Worm (Caenorhabditis elegans): ENCODE data around the gene R74.7.
A peak's percentile ranks its signal among the peaks of the same experiment; 100 is the strongest.

Gene R74.7

ce11 chrIII:4194349-4195110 lies 9.7 kb upstream of the R74.7 start:
- TF ChIP-seq T22C8.4 (GFP tag; IDR thresholded peaks at IDR 0.05) (no peak), ztf-23 (GFP tag; IDR thresholded peaks at IDR 0.05) (no peak), klf-2 (GFP tag; conservative IDR thresholded peaks at IDR 0.05) (no peak), ztf-29 (GFP tag; IDR thresholded peaks at IDR 0.05) (no peak), flt-1 (GFP tag; IDR thresholded peaks at IDR 0.05) (no peak), cog-1 (tag; optimal IDR thresholded peaks at IDR 0.05) (no peak), med-1 (GFP tag; optimal IDR thresholded peaks at IDR 0.05; ENCODE audit: insufficient read depth) (no peak), tab-1 (GFP tag; IDR thresholded peaks at IDR 0.05) (no peak), ref-1 (GFP tag; conservative IDR thresholded peaks at IDR 0.05) (no peak)

ce11 chrIII:4195306-4196008 lies 8.8 kb upstream of the R74.7 start:
- no peak for TF ChIP-seq cog-1 (tag; optimal IDR thresholded peaks at IDR 0.05)
- no peak for TF ChIP-seq ztf-29 (GFP tag; IDR thresholded peaks at IDR 0.05)
- no peak for TF ChIP-seq ref-1 (GFP tag; conservative IDR thresholded peaks at IDR 0.05)
- TF ChIP-seq klf-2 (GFP tag; conservative IDR thresholded peaks at IDR 0.05), result no peak
- TF ChIP-seq T22C8.4 (GFP tag; IDR thresholded peaks at IDR 0.05), result no peak
- no peak for TF ChIP-seq tab-1 (GFP tag; IDR thresholded peaks at IDR 0.05)
- no peak for TF ChIP-seq ztf-23 (GFP tag; IDR thresholded peaks at IDR 0.05)
- TF ChIP-seq flt-1 (GFP tag; IDR thresholded peaks at IDR 0.05), result no peak
- no peak for TF ChIP-seq med-1 (GFP tag; optimal IDR thresholded peaks at IDR 0.05; ENCODE audit: insufficient read depth)

ce11 chrIII:4196301-4196987 lies 7.8 kb upstream of the R74.7 start:
- TF ChIP-seq flt-1 (GFP tag; IDR thresholded peaks at IDR 0.05) (no peak), ztf-23 (GFP tag; IDR thresholded peaks at IDR 0.05) (peak; percentile 75), med-1 (GFP tag; optimal IDR thresholded peaks at IDR 0.05; ENCODE audit: insufficient read depth) (no peak), cog-1 (tag; optimal IDR thresholded peaks at IDR 0.05) (peak; percentile 47)

ce11 chrIII:4196988-4197384 lies 7.2 kb upstream of the R74.7 start, which contains the start of gene asd-1:
Gene asd-1 (plus strand): TSS chrIII:4197285.
- TF ChIP-seq klf-2 (GFP tag; conservative IDR thresholded peaks at IDR 0.05) (no peak), ref-1 (GFP tag; conservative IDR thresholded peaks at IDR 0.05) (no peak), cog-1 (tag; optimal IDR thresholded peaks at IDR 0.05) (no peak), flt-1 (GFP tag; IDR thresholded peaks at IDR 0.05) (no peak), med-1 (GFP tag; optimal IDR thresholded peaks at IDR 0.05; ENCODE audit: insufficient read depth) (no peak)

ce11 chrIII:4204964-4205363 lies 735 bp downstream of the R74.7 start:
- TF ChIP-seq tab-1 (GFP tag; IDR thresholded peaks at IDR 0.05), result no peak
- no peak for TF ChIP-seq med-1 (GFP tag; optimal IDR thresholded peaks at IDR 0.05; ENCODE audit: insufficient read depth)
- no peak for TF ChIP-seq flt-1 (GFP tag; IDR thresholded peaks at IDR 0.05)
- TF ChIP-seq ztf-23 (GFP tag; IDR thresholded peaks at IDR 0.05), result no peak

- no peak for TF ChIP-seq ztf-23 (GFP tag; IDR thresholded peaks at IDR 0.05)
- TF ChIP-seq cog-1 (tag; optimal IDR thresholded peaks at IDR 0.05), result no peak
- TF ChIP-seq ztf-29 (GFP tag; IDR thresholded peaks at IDR 0.05), result no peak
- no peak for TF ChIP-seq tab-1 (GFP tag; IDR thresholded peaks at IDR 0.05)
- TF ChIP-seq klf-2 (GFP tag; conservative IDR thresholded peaks at IDR 0.05), result no peak
- TF ChIP-seq T22C8.4 (GFP tag; IDR thresholded peaks at IDR 0.05), result no peak
- no peak for TF ChIP-seq ref-1 (GFP tag; conservative IDR thresholded peaks at IDR 0.05)
- TF ChIP-seq flt-1 (GFP tag; IDR thresholded peaks at IDR 0.05), result no peak
- no peak for TF ChIP-seq med-1 (GFP tag; optimal IDR thresholded peaks at IDR 0.05; ENCODE audit: insufficient read depth)
These were observed 1.6 kb downstream of the R74.7 start, which contains the start of gene R74.8 for ce11 chrIII:4205751-4206327. Gene R74.8 (plus strand): TSS chrIII:4206277.

ce11 chrIII:4208210-4208609 lies 4.0 kb downstream of the R74.7 start:
- TF ChIP-seq tab-1 (GFP tag; IDR thresholded peaks at IDR 0.05), result no peak

- TF ChIP-seq ztf-23 (GFP tag; IDR thresholded peaks at IDR 0.05), result no peak
- no peak for TF ChIP-seq T22C8.4 (GFP tag; IDR thresholded peaks at IDR 0.05)
- no peak for TF ChIP-seq ztf-29 (GFP tag; IDR thresholded peaks at IDR 0.05)
- no peak for TF ChIP-seq ref-1 (GFP tag; conservative IDR thresholded peaks at IDR 0.05)
- TF ChIP-seq flt-1 (GFP tag; IDR thresholded peaks at IDR 0.05), result no peak
- no peak for TF ChIP-seq tab-1 (GFP tag; IDR thresholded peaks at IDR 0.05)
These were observed 5.0 kb downstream of the R74.7 start, which contains the start of gene phlp-2 for ce11 chrIII:4209188-4209587. Gene phlp-2 (plus strand): TSS chrIII:4209488.

- TF ChIP-seq tab-1 (GFP tag; IDR thresholded peaks at IDR 0.05) (no peak), klf-2 (GFP tag; conservative IDR thresholded peaks at IDR 0.05) (no peak), cog-1 (tag; optimal IDR thresholded peaks at IDR 0.05) (no peak), flt-1 (GFP tag; IDR thresholded peaks at IDR 0.05) (no peak), T22C8.4 (GFP tag; IDR thresholded peaks at IDR 0.05) (no peak), ztf-23 (GFP tag; IDR thresholded peaks at IDR 0.05) (no peak), ztf-29 (GFP tag; IDR thresholded peaks at IDR 0.05) (no peak), med-1 (GFP tag; optimal IDR thresholded peaks at IDR 0.05; ENCODE audit: insufficient read depth) (no peak), ref-1 (GFP tag; conservative IDR thresholded peaks at IDR 0.05) (no peak)
These were observed 6.4 kb downstream of the R74.7 start for ce11 chrIII:4210661-4211060.
